Worm (Caenorhabditis elegans) whole organism, L3 larva: ENCODE data around the gene F57F5.3.

Experiments
- ceh-28 ChIP-seq: fragments of 150-350 bp; optimal IDR thresholded peaks from 2 replicates; lab custom pipeline; 2014; ENCODE audit warnings: missing biosample characterization, missing genetic modification reagents, missing genetic modification characterization
- ceh-9 ChIP-seq: sonication (generic microtip); optimal IDR thresholded peaks from 2 replicates; lab custom pipeline; 2018; ENCODE audit warnings: missing biosample characterization, missing genetic modification characterization
- egl-27 ChIP-seq: sonication (generic microtip); optimal IDR thresholded peaks from 4 replicates; lab custom pipeline; 2017; ENCODE audit warnings: missing biosample characterization, missing genetic modification reagents, missing genetic modification characterization
- elt-1 ChIP-seq: fragments of 150-350 bp; optimal IDR thresholded peaks from 2 replicates; lab custom pipeline; 2014; ENCODE audit warnings: missing biosample characterization, missing genetic modification characterization
- fkh-10 ChIP-seq: sonication (generic microtip); optimal IDR thresholded peaks from 2 replicates; lab custom pipeline; 2017; ENCODE audit warnings: missing biosample characterization, missing genetic modification reagents, missing genetic modification characterization
- jun-1 ChIP-seq: fragments of 150-350 bp; optimal IDR thresholded peaks from 2 replicates; lab custom pipeline; 2014; ENCODE audit warnings: missing biosample characterization, missing genetic modification reagents, missing genetic modification characterization
- lin-15B ChIP-seq: fragments of 150-350 bp; optimal IDR thresholded peaks from 2 replicates; lab custom pipeline; 2014; ENCODE audit warnings: missing biosample characterization, missing genetic modification characterization
- nhr-12 ChIP-seq: fragments of 150-350 bp; optimal IDR thresholded peaks from 2 replicates; lab custom pipeline; 2014; ENCODE audit warnings: missing biosample characterization, missing genetic modification characterization
- unc-62 ChIP-seq: fragments of 150-350 bp; sonication (generic microtip); optimal IDR thresholded peaks from 4 replicates; lab custom pipeline; 2014; ENCODE audit warnings: missing biosample characterization, missing genetic modification reagents, missing genetic modification characterization
- ztf-4 ChIP-seq: fragments of 150-350 bp; optimal IDR thresholded peaks from 2 replicates; lab custom pipeline; 2014; ENCODE audit warnings: missing biosample characterization, missing genetic modification characterization

DNA sequence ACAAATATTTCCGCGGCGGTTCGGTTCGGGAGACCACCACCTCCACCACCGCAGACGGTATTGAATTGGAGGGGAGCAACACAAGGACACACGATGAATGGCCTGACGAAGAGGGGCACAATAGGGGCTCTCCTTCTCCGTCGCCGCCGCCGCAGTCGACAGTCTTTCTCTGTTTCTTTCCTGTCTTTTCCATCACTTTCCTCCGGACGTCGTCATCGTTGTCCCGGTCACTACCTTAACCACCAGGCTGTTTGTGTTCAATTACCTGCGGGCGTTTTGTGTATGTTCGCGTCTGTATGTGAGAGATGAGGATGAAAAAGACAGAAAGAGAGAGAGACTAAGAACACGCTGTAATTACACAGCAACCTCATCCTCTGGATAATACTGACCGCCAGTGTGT, 33.4 kb upstream of the F57F5.3 start:
- no peak for TF ChIP-seq ztf-4
- no peak for TF ChIP-seq nhr-12 (tag; lab: Kevin White, UChicago)
- TF ChIP-seq ceh-28 (tag; lab: Kevin White, UChicago) = no peak
- TF ChIP-seq jun-1 (tag; lab: Kevin White, UChicago) = no peak
- no peak for TF ChIP-seq unc-62 (GFP tag; lab: Kevin White, UChicago)
- TF ChIP-seq egl-27 = no peak
- no peak for TF ChIP-seq lin-15B (tag; lab: Kevin White, UChicago)
- no peak for TF ChIP-seq elt-1 (tag; lab: Kevin White, UChicago)
- TF ChIP-seq fkh-10 (GFP tag; lab: Kevin White, UChicago) = no peak
- TF ChIP-seq ceh-9 (tag; lab: Kevin White, UChicago) = no peak
